Fruit fly (Drosophila melanogaster) whole organism, wandering third instar larva: ENCODE results near the gene fal.

Experiments
- GATAd ChIP-seq: sonication (Bioruptor generic); optimal IDR thresholded peaks from 2 replicates; lab custom pipeline; 2016; ENCODE audit warnings: missing biosample characterization, missing genetic modification characterization
- Sp1 ChIP-seq: fragments of 200-800 bp; sonication (Bioruptor generic); optimal IDR thresholded peaks from 3 replicates; lab custom pipeline; 2019; ENCODE audit warnings: missing biosample characterization, mild to moderate bottlenecking, missing genetic modification characterization, moderate library complexity
- br ChIP-seq: fragments of 200-800 bp; sonication (Bioruptor generic); optimal IDR thresholded peaks from 2 replicates; lab custom pipeline; 2016; ENCODE audit warnings: missing biosample characterization, missing genetic modification characterization
- dmrt93B ChIP-seq: fragments of 200-800 bp; sonication (Bioruptor generic); optimal IDR thresholded peaks from 2 replicates; lab custom pipeline; 2018; ENCODE audit warnings: missing biosample characterization, mild to moderate bottlenecking, missing genetic modification characterization
- dsf ChIP-seq: sonication (Bioruptor generic); optimal IDR thresholded peaks from 2 replicates; lab custom pipeline; 2016; ENCODE audit warnings: missing biosample characterization, missing genetic modification characterization, borderline replicate concordance
- jim ChIP-seq: fragments of 175-275, 200-325 bp; sonication (Bioruptor generic); optimal IDR thresholded peaks from 2 replicates; lab custom pipeline; 2016; ENCODE audit warnings: missing biosample characterization, mild to moderate bottlenecking, missing genetic modification characterization
- lola ChIP-seq: fragments of >200 bp; optimal IDR thresholded peaks from 2 replicates; lab custom pipeline; 2017; ENCODE audit warnings: missing biosample characterization, missing genetic modification characterization
- psq ChIP-seq: fragments of 200-800 bp; sonication (Bioruptor generic); optimal IDR thresholded peaks from 3 replicates; lab custom pipeline; 2017; ENCODE audit warnings: missing biosample characterization, mild to moderate bottlenecking, missing genetic modification characterization, moderate library complexity
- usp ChIP-seq: fragments of >200 bp; optimal IDR thresholded peaks from 2 replicates; lab custom pipeline; 2017; ENCODE audit warnings: missing biosample characterization, missing genetic modification characterization
- woc ChIP-seq: sonication (Bioruptor generic); optimal IDR thresholded peaks from 2 replicates; lab custom pipeline; 2016; ENCODE audit warnings: missing biosample characterization, mild to moderate bottlenecking, missing genetic modification characterization

- TF ChIP-seq GATAd (GFP tag; lab: Kevin White, UChicago) (no peak), jim (GFP tag; lab: Kevin White, UChicago) (no peak), psq (GFP tag; lab: Kevin White, UChicago) (no peak), dsf (GFP tag; lab: Kevin White, UChicago) (no peak), br (GFP tag; lab: Kevin White, UChicago) (no peak), usp (no peak), dmrt93B (no peak), lola (GFP tag; lab: Kevin White, UChicago) (no peak), Sp1 (GFP tag; lab: Kevin White, UChicago) (no peak), woc (GFP tag; lab: Kevin White, UChicago) (no peak)
Observed at dm6 chr3L:19337398-19338086, 43.2 kb downstream of the fal start, which contains the start of gene pip.
